Fruit fly (Drosophila melanogaster) whole organism, prepupa: ENCODE results near the gene CCKLR-17D1.

Experiments used
- CG8119 ChIP-seq: fragments of 200-800 bp; sonication (Bioruptor generic); IDR thresholded peaks from 3 replicates; pipeline ENCODE4 v1.3.6; 2022; ENCODE audit warnings: missing biosample characterization, missing genetic modification characterization
- svp ChIP-seq: fragments of 200-800 bp; sonication (Bioruptor generic); peaks from one replicate; lab custom pipeline; 2016; ENCODE audit warnings: missing biosample characterization, missing genetic modification characterization
- vri ChIP-seq: fragments of 200-800 bp; sonication (Bioruptor generic); optimal IDR thresholded peaks from 3 replicates; lab custom pipeline; 2016; ENCODE audit warnings: missing biosample characterization, mild to moderate bottlenecking, missing genetic modification characterization

dm6 chrX:18676756-18677155 lies 49.6 kb downstream of the CCKLR-17D1 start:
- TF ChIP-seq svp (GFP tag; lab: Kevin White, UChicago) (no peak), vri (no peak), CG8119 (GFP tag; lab: Robert Waterston, UW) (no peak)
